1 fruit fly cellular context compared by ENCODE assay signal in genomic region chrX:5989368-5989767, dm6.
TF ChIP-seq lines count a peak whose summit lies in the region.

No protein-coding gene starts in this region.

TF ChIP-seq in whole organism, embryonic, 481 proteins besides CTCF, POLR2A, EP300 and RAD21 (continued from another document and continues in another):
- TF ChIP-seq CG2889 (GFP tag; IDR thresholded peaks at IDR 0.05; lab: Robert Waterston, UW) (no peak), CG7963 (GFP tag; IDR thresholded peaks at IDR 0.05; lab: Robert Waterston, UW; ENCODE audit: partially characterized antibody) (no peak), CG6175 (GFP tag; IDR thresholded peaks at IDR 0.05; lab: Robert Waterston, UW) (no peak), CG11560 (tag; IDR thresholded peaks at IDR 0.05; lab: Robert Waterston, UW) (no peak), CG14050 (GFP tag; IDR thresholded peaks at IDR 0.05; lab: Robert Waterston, UW) (peak; percentile 40; the same call in 2 of the 3 replicates), zfh2 (GFP tag; optimal IDR thresholded peaks at IDR 0.05; lab: Kevin White, UChicago) (no peak), Hmx (GFP tag; optimal IDR thresholded peaks at IDR 0.05; lab: Kevin White, UChicago) (no peak), Six4 (GFP tag; optimal IDR thresholded peaks at IDR 0.05; lab: Kevin White, UChicago) (no peak), tll (GFP tag; optimal IDR thresholded peaks at IDR 0.05; lab: Kevin White, UChicago) (no peak), ara (GFP tag; IDR thresholded peaks at IDR 0.05; lab: Robert Waterston, UW) (peak; percentile 61; the same call in 1 of the 2 replicates), CG18599 (GFP tag; optimal IDR thresholded peaks at IDR 0.05; lab: Kevin White, UChicago) (peak; percentile 23), zf30C (GFP tag; optimal IDR thresholded peaks at IDR 0.05; lab: Kevin White, UChicago) (no peak), CG2199 (GFP tag; IDR thresholded peaks at IDR 0.05; lab: Robert Waterston, UW) (no peak), lab (GFP tag; optimal IDR thresholded peaks at IDR 0.05; lab: Kevin White, UChicago) (peak; percentile 50), CG3838 (GFP tag; optimal IDR thresholded peaks at IDR 0.05; lab: Kevin White, UChicago) (no peak), seq (GFP tag; IDR thresholded peaks at IDR 0.05; lab: Robert Waterston, UW) (peak; percentile 56), CG15601 (tag; optimal IDR thresholded peaks at IDR 0.05; lab: Kevin White, UChicago) (peak; percentile 37), CG13894 (tag; optimal IDR thresholded peaks at IDR 0.05; lab: Kevin White, UChicago) (no peak), CrebB (tag; optimal IDR thresholded peaks at IDR 0.05; lab: Kevin White, UChicago) (no peak), pan (optimal IDR thresholded peaks at IDR 0.05; lab: Kevin White, UChicago) (no peak), pan (GFP tag; optimal IDR thresholded peaks at IDR 0.05 in 1 of 2, IDR thresholded peaks at IDR 0.05 in 1 of 2) (peak in 1 of 2 experiments; percentile 76), Chrac-16 (GFP tag; optimal IDR thresholded peaks at IDR 0.05; lab: Kevin White, UChicago) (no peak), gcm (GFP tag; optimal IDR thresholded peaks at IDR 0.05; lab: Kevin White, UChicago) (no peak), odd (GFP tag; optimal IDR thresholded peaks at IDR 0.05; lab: Kevin White, UChicago) (peak; percentile 31), CG42726 (GFP tag; IDR thresholded peaks at IDR 0.05; lab: Robert Waterston, UW; ENCODE audit: partially characterized antibody) (no peak), Blimp-1 (GFP tag; optimal IDR thresholded peaks at IDR 0.05; lab: Kevin White, UChicago) (peak; percentile 49), CG14667 (GFP tag; IDR thresholded peaks at IDR 0.05; lab: Robert Waterston, UW) (no peak), CG1603 (tag; optimal IDR thresholded peaks at IDR 0.05; lab: Kevin White, UChicago) (peak; percentile 54), jigr1 (GFP tag; IDR thresholded peaks at IDR 0.05; lab: Robert Waterston, UW) (no peak), Poxn (GFP tag; IDR thresholded peaks at IDR 0.05; lab: Robert Waterston, UW) (no peak), CG4617 (GFP tag; optimal IDR thresholded peaks at IDR 0.05; lab: Kevin White, UChicago; ENCODE audit: borderline replicate concordance) (no peak), gfzf (GFP tag; optimal IDR thresholded peaks at IDR 0.05; lab: Kevin White, UChicago) (no peak), klu (GFP tag; IDR thresholded peaks at IDR 0.05; lab: Robert Waterston, UW) (no peak), CG16863 (GFP tag; optimal IDR thresholded peaks at IDR 0.05; lab: Kevin White, UChicago) (peak; percentile 4), bowl (GFP tag; IDR thresholded peaks at IDR 0.05; lab: Robert Waterston, UW) (no peak), CG9817 (tag; optimal IDR thresholded peaks at IDR 0.05; lab: Kevin White, UChicago) (peak; percentile 6), Jarid2 (GFP tag; optimal IDR thresholded peaks at IDR 0.05; lab: Kevin White, UChicago) (no peak), lola (GFP tag; optimal IDR thresholded peaks at IDR 0.05; lab: Kevin White, UChicago) (peak in 1 of 3 experiments; percentile 27), CG12155 (GFP tag; optimal IDR thresholded peaks at IDR 0.05; lab: Kevin White, UChicago) (no peak), CG2202 (tag; optimal IDR thresholded peaks at IDR 0.05; lab: Kevin White, UChicago) (no peak), Hr51 (GFP tag; optimal IDR thresholded peaks at IDR 0.05; lab: Kevin White, UChicago) (peak in 1 of 2 experiments; percentile 63), otp (GFP tag; IDR thresholded peaks at IDR 0.05; lab: Robert Waterston, UW) (peak; percentile 55; the same call in 1 of the 3 replicates), Elba2 (GFP tag; optimal IDR thresholded peaks at IDR 0.05; lab: Kevin White, UChicago) (no peak), CG15514 (GFP tag; optimal IDR thresholded peaks at IDR 0.05; lab: Kevin White, UChicago) (no peak), Gsc (GFP tag; IDR thresholded peaks at IDR 0.05; lab: Robert Waterston, UW) (no peak), Awh (GFP tag; IDR thresholded peaks at IDR 0.05; lab: Robert Waterston, UW) (0 out of 2 replicates have a peak, but pooled peaks have one; percentile 37), ssp (GFP tag; IDR thresholded peaks at IDR 0.05; lab: Robert Waterston, UW) (peak; percentile 38; the same call in 1 of the 2 replicates), fd96Cb (tag; optimal IDR thresholded peaks at IDR 0.05; lab: Kevin White, UChicago) (peak; percentile 42), sens (GFP tag; lab: Kevin White, UChicago) (peak; percentile 75), Doc3 (GFP tag; IDR thresholded peaks at IDR 0.05; lab: Robert Waterston, UW; ENCODE audit: partially characterized antibody) (no peak), CG6689 (GFP tag; IDR thresholded peaks at IDR 0.05; lab: Robert Waterston, UW) (peak; percentile 69), dpn (GFP tag; optimal IDR thresholded peaks at IDR 0.05; lab: Kevin White, UChicago) (peak in 1 of 2 experiments; percentile 29), HLH3B (GFP tag; IDR thresholded peaks at IDR 0.05; lab: Robert Waterston, UW) (peak; percentile 62), CG30403 (GFP tag; optimal IDR thresholded peaks at IDR 0.05; lab: Kevin White, UChicago) (peak; percentile 33), pb (GFP tag; optimal IDR thresholded peaks at IDR 0.05; lab: Kevin White, UChicago) (no peak), CG10267 (tag; optimal IDR thresholded peaks at IDR 0.05; lab: Kevin White, UChicago) (peak; percentile 18), Hsf (GFP tag; optimal IDR thresholded peaks at IDR 0.05; lab: Kevin White, UChicago) (no peak), Lhr (GFP tag; optimal IDR thresholded peaks at IDR 0.05; lab: Kevin White, UChicago) (no peak), Gug (GFP tag; IDR thresholded peaks at IDR 0.05; lab: Robert Waterston, UW) (no peak), Rfx (GFP tag; IDR thresholded peaks at IDR 0.05; lab: Robert Waterston, UW) (peak; percentile 50; the same call in 1 of the 2 replicates), Oli (tag; optimal IDR thresholded peaks at IDR 0.05; lab: Kevin White, UChicago) (peak; percentile 61), Sry-δ (GFP tag; optimal IDR thresholded peaks at IDR 0.05; lab: Kevin White, UChicago) (no peak), Hr78 (GFP tag; optimal IDR thresholded peaks at IDR 0.05; lab: Kevin White, UChicago) (no peak), CG10979 (tag; optimal IDR thresholded peaks at IDR 0.05; lab: Kevin White, UChicago) (peak; percentile 58), CG8290 (GFP tag; optimal IDR thresholded peaks at IDR 0.05; lab: Kevin White, UChicago) (no peak), CG8290 (tag; optimal IDR thresholded peaks at IDR 0.05; lab: Kevin White, UChicago) (peak in 1 of 2 experiments; percentile 40), CG4424 (GFP tag; optimal IDR thresholded peaks at IDR 0.05; lab: Kevin White, UChicago) (peak; percentile 28), sim (GFP tag; IDR thresholded peaks at IDR 0.05; lab: Robert Waterston, UW) (no peak), br (optimal IDR thresholded peaks at IDR 0.05; lab: Kevin White, UChicago) (no peak), stwl (tag; optimal IDR thresholded peaks at IDR 0.05; lab: Kevin White, UChicago) (no peak), CG7556 (GFP tag; optimal IDR thresholded peaks at IDR 0.05; lab: Kevin White, UChicago) (peak; percentile 46), nom (GFP tag; optimal IDR thresholded peaks at IDR 0.05; lab: Kevin White, UChicago) (no peak), Ravus (GFP tag; IDR thresholded peaks at IDR 0.05; lab: Robert Waterston, UW) (no peak), CG11456 (GFP tag; IDR thresholded peaks at IDR 0.05; lab: Robert Waterston, UW) (no peak), hbn (GFP tag; IDR thresholded peaks at IDR 0.05; lab: Robert Waterston, UW; ENCODE audit: partially characterized antibody) (no peak), CG14441 (GFP tag; IDR thresholded peaks at IDR 0.05; lab: Robert Waterston, UW) (peak; percentile 59), gem (tag; optimal IDR thresholded peaks at IDR 0.05; lab: Kevin White, UChicago) (peak; percentile 64), kah (GFP tag; optimal IDR thresholded peaks at IDR 0.05; lab: Kevin White, UChicago) (no peak), fd102C (GFP tag; optimal IDR thresholded peaks at IDR 0.05; lab: Kevin White, UChicago) (no peak), tap (tag; optimal IDR thresholded peaks at IDR 0.05; lab: Kevin White, UChicago) (peak; percentile 51), CG31388 (GFP tag; optimal IDR thresholded peaks at IDR 0.05; lab: Kevin White, UChicago) (no peak), CG1529 (GFP tag; optimal IDR thresholded peaks at IDR 0.05; lab: Kevin White, UChicago) (no peak), CG13624 (GFP tag; optimal IDR thresholded peaks at IDR 0.05; lab: Kevin White, UChicago) (no peak), Hr39 (optimal IDR thresholded peaks at IDR 0.05; lab: Kevin White, UChicago) (no peak), tup (GFP tag; optimal IDR thresholded peaks at IDR 0.05; lab: Kevin White, UChicago) (no peak), sd (tag; optimal IDR thresholded peaks at IDR 0.05; lab: Kevin White, UChicago) (no peak), pros (GFP tag; optimal IDR thresholded peaks at IDR 0.05; lab: Kevin White, UChicago) (no peak), Hey (tag; optimal IDR thresholded peaks at IDR 0.05; lab: Kevin White, UChicago) (no peak), CG8944 (GFP tag; optimal IDR thresholded peaks at IDR 0.05; lab: Kevin White, UChicago) (no peak), ERR (GFP tag; optimal IDR thresholded peaks at IDR 0.05; lab: Kevin White, UChicago) (no peak), Lim3 (GFP tag; IDR thresholded peaks at IDR 0.05; lab: Robert Waterston, UW) (no peak), CG13287 (GFP tag; IDR thresholded peaks at IDR 0.05; lab: Robert Waterston, UW; ENCODE audit: partially characterized antibody) (no peak), CG10274 (GFP tag; optimal IDR thresholded peaks at IDR 0.05; lab: Kevin White, UChicago) (no peak), CG17385 (GFP tag; optimal IDR thresholded peaks at IDR 0.05; lab: Kevin White, UChicago) (peak; percentile 25), Dfd (GFP tag; optimal IDR thresholded peaks at IDR 0.05; lab: Kevin White, UChicago) (no peak), nmo (GFP tag; optimal IDR thresholded peaks at IDR 0.05; lab: Kevin White, UChicago) (peak; percentile 49), CG8478 (optimal IDR thresholded peaks at IDR 0.05; lab: Kevin White, UChicago) (no peak), luna (GFP tag; optimal IDR thresholded peaks at IDR 0.05; lab: Kevin White, UChicago) (no peak), trem (tag; optimal IDR thresholded peaks at IDR 0.05; lab: Kevin White, UChicago) (no peak), TFAM (GFP tag; optimal IDR thresholded peaks at IDR 0.05; lab: Kevin White, UChicago) (no peak), exex (tag; optimal IDR thresholded peaks at IDR 0.05; lab: Kevin White, UChicago) (no peak), row (GFP tag; IDR thresholded peaks at IDR 0.05; lab: Robert Waterston, UW) (peak; percentile 59), dm (GFP tag; optimal IDR thresholded peaks at IDR 0.05; lab: Kevin White, UChicago) (no peak), fd3F (GFP tag; optimal IDR thresholded peaks at IDR 0.05; lab: Kevin White, UChicago) (no peak), CG10959 (GFP tag; IDR thresholded peaks at IDR 0.05; lab: Robert Waterston, UW) (no peak), sug (tag; optimal IDR thresholded peaks at IDR 0.05; lab: Kevin White, UChicago) (no peak), vvl (GFP tag; IDR thresholded peaks at IDR 0.05; lab: Robert Waterston, UW) (peak; percentile 59), CG8359 (GFP tag; optimal IDR thresholded peaks at IDR 0.05; lab: Kevin White, UChicago; ENCODE audit: borderline replicate concordance) (no peak), Nf-YA (GFP tag; IDR thresholded peaks at IDR 0.05; lab: Robert Waterston, UW) (peak; percentile 26; the same call in 1 of the 2 replicates), NFAT (GFP tag; IDR thresholded peaks at IDR 0.05; lab: Robert Waterston, UW) (no peak), Hand (GFP tag; optimal IDR thresholded peaks at IDR 0.05; lab: Kevin White, UChicago) (no peak), C15 (GFP tag; IDR thresholded peaks at IDR 0.05; lab: Robert Waterston, UW) (no peak), Drgx (GFP tag; IDR thresholded peaks at IDR 0.05; lab: Robert Waterston, UW) (no peak), Taf1 (GFP tag; IDR thresholded peaks at IDR 0.05; lab: Robert Waterston, UW) (no peak), pita (GFP tag; optimal IDR thresholded peaks at IDR 0.05; lab: Kevin White, UChicago) (no peak), HHEX (GFP tag; optimal IDR thresholded peaks at IDR 0.05; lab: Kevin White, UChicago) (no peak), pho (GFP tag; optimal IDR thresholded peaks at IDR 0.05; lab: Kevin White, UChicago) (no peak), CG10543 (GFP tag; optimal IDR thresholded peaks at IDR 0.05; lab: Kevin White, UChicago) (no peak), Oaz (GFP tag; IDR thresholded peaks at IDR 0.05; lab: Robert Waterston, UW) (no peak), H15 (GFP tag; IDR thresholded peaks at IDR 0.05; lab: Robert Waterston, UW) (no peak), pfk (GFP tag; optimal IDR thresholded peaks at IDR 0.05; lab: Kevin White, UChicago) (no peak), btn (GFP tag; optimal IDR thresholded peaks at IDR 0.05; lab: Kevin White, UChicago) (no peak), hkb (optimal IDR thresholded peaks at IDR 0.05; lab: Kevin White, UChicago) (no peak), hkb (GFP tag; IDR thresholded peaks at IDR 0.05; lab: Robert Waterston, UW) (peak; percentile 66), CG17359 (tag; optimal IDR thresholded peaks at IDR 0.05; lab: Kevin White, UChicago) (peak; percentile 61), HmgZ (tag; optimal IDR thresholded peaks at IDR 0.05; lab: Kevin White, UChicago) (no peak), NK7.1 (GFP tag; optimal IDR thresholded peaks at IDR 0.05; lab: Kevin White, UChicago) (no peak), al (GFP tag; IDR thresholded peaks at IDR 0.05; lab: Robert Waterston, UW) (no peak), CG8281 (tag; optimal IDR thresholded peaks at IDR 0.05; lab: Kevin White, UChicago) (no peak), CG3726 (GFP tag; IDR thresholded peaks at IDR 0.05; lab: Robert Waterston, UW) (no peak), CG9437 (GFP tag; optimal IDR thresholded peaks at IDR 0.05; lab: Kevin White, UChicago) (no peak), Asciz (GFP tag; optimal IDR thresholded peaks at IDR 0.05; lab: Kevin White, UChicago) (peak; percentile 41), CG11723 (GFP tag; optimal IDR thresholded peaks at IDR 0.05; lab: Kevin White, UChicago) (no peak), ham (GFP tag; IDR thresholded peaks at IDR 0.05; lab: Robert Waterston, UW) (no peak), Camta (GFP tag; optimal IDR thresholded peaks at IDR 0.05; lab: Kevin White, UChicago) (no peak), CG31224 (GFP tag; IDR thresholded peaks at IDR 0.05; lab: Robert Waterston, UW) (peak; percentile 40; the same call in 1 of the 2 replicates), CG34422 (GFP tag; IDR thresholded peaks at IDR 0.05; lab: Robert Waterston, UW) (peak; percentile 63)
